Fruit fly (Drosophila melanogaster) whole organism, embryonic: ENCODE results near the gene CG32052.
A peak's percentile ranks its signal among the peaks of the same experiment; 100 is the strongest.

Source experiments
- ATbp ChIP-seq: fragments of 200-800 bp; sonication (Bioruptor generic); optimal IDR thresholded peaks from 2 replicates; lab custom pipeline; 2017; ENCODE audit warnings: missing biosample characterization, mild to moderate bottlenecking, missing genetic modification characterization, missing genetic modification reagents
- CG10979 ChIP-seq: fragments of 200-800 bp; sonication (Bioruptor generic); optimal IDR thresholded peaks from 2 replicates; lab custom pipeline; 2018; ENCODE audit warnings: missing biosample characterization, mild to moderate bottlenecking, missing genetic modification characterization, moderate library complexity
- CG12236 ChIP-seq: fragments of 200-800 bp; sonication (Bioruptor generic); optimal IDR thresholded peaks from 2 replicates; lab custom pipeline; 2016; ENCODE audit warnings: missing biosample characterization, missing genetic modification characterization
- CG12299 ChIP-seq: fragments of 200-800 bp; sonication (Bioruptor generic); optimal IDR thresholded peaks from 2 replicates; lab custom pipeline; 2018; ENCODE audit warnings: missing biosample characterization, mild to moderate bottlenecking, missing genetic modification characterization
- CG13123 ChIP-seq: fragments of 200-800 bp; sonication (Bioruptor generic); optimal IDR thresholded peaks from 2 replicates; lab custom pipeline; 2016; ENCODE audit warnings: missing biosample characterization, missing genetic modification characterization
- CG14441 ChIP-seq: fragments of 200-800 bp; sonication (Bioruptor generic); IDR thresholded peaks from 2 replicates; pipeline ENCODE4 v1.3.6; 2022; ENCODE audit warnings: missing biosample characterization, missing genetic modification characterization
- CG14860 ChIP-seq: fragments of 200-800 bp; sonication (Bioruptor generic); IDR thresholded peaks from 3 replicates; pipeline ENCODE4 v1.3.6; 2022; ENCODE audit warnings: missing biosample characterization, missing genetic modification characterization; ENCODE audit not compliant: partially characterized antibody
- CG15073 ChIP-seq: fragments of 200-800 bp; sonication (Bioruptor generic); optimal IDR thresholded peaks from 2 replicates; lab custom pipeline; 2016; ENCODE audit warnings: missing biosample characterization, missing genetic modification characterization
- CG17829 ChIP-seq: fragments of 200-800 bp; optimal IDR thresholded peaks from 2 replicates; lab custom pipeline; 2019; ENCODE audit warnings: missing biosample characterization, mild to moderate bottlenecking, missing genetic modification characterization, moderate library complexity
- CG1792 ChIP-seq: fragments of 200-800 bp; sonication (Bioruptor generic); optimal IDR thresholded peaks from 2 replicates; lab custom pipeline; 2016; ENCODE audit warnings: missing biosample characterization, missing genetic modification characterization
- CG1832 ChIP-seq: fragments of 200-800 bp; sonication (Bioruptor generic); optimal IDR thresholded peaks from 2 replicates; lab custom pipeline; 2017; ENCODE audit warnings: missing biosample characterization, mild to moderate bottlenecking, missing genetic modification characterization, inconsistent platforms
- CG2202 ChIP-seq: fragments of 200-800 bp; sonication (Bioruptor generic); optimal IDR thresholded peaks from 2 replicates; lab custom pipeline; 2018; ENCODE audit warnings: missing biosample characterization, mild to moderate bottlenecking, missing genetic modification characterization
- CG2678 ChIP-seq: fragments of 200-800 bp; sonication (Bioruptor generic); optimal IDR thresholded peaks from 3 replicates; lab custom pipeline; 2019; ENCODE audit warnings: missing biosample characterization, mild to moderate bottlenecking, missing genetic modification characterization, moderate library complexity
- CG3281 ChIP-seq: fragments of 200-800 bp; sonication (Bioruptor generic); optimal IDR thresholded peaks from 3 replicates; lab custom pipeline; 2017; ENCODE audit warnings: missing biosample characterization, mild to moderate bottlenecking, missing genetic modification characterization
- CG4282 ChIP-seq: fragments of 200-800 bp; sonication (Bioruptor generic); optimal IDR thresholded peaks from 2 replicates; lab custom pipeline; 2016; ENCODE audit warnings: missing biosample characterization, missing genetic modification characterization
- CG6175 ChIP-seq: fragments of 200-800 bp; sonication (Bioruptor generic); IDR thresholded peaks from 3 replicates; pipeline ENCODE4 v1.3.6; 2022; ENCODE audit warnings: missing biosample characterization, missing genetic modification characterization
- CG6683 ChIP-seq: fragments of 200-800 bp; sonication (Bioruptor generic); optimal IDR thresholded peaks from 2 replicates; lab custom pipeline; 2017; ENCODE audit warnings: missing biosample characterization, mild to moderate bottlenecking, missing genetic modification characterization, missing genetic modification reagents
- CG6813 ChIP-seq: fragments of 200-800 bp; sonication (Bioruptor generic); optimal IDR thresholded peaks from 2 replicates; lab custom pipeline; 2017; ENCODE audit warnings: missing biosample characterization, missing genetic modification characterization, mild to moderate bottlenecking, moderate library complexity, missing genetic modification reagents
- CG7745 ChIP-seq: fragments of 200-800 bp; sonication (Bioruptor generic); optimal IDR thresholded peaks from 2 replicates; lab custom pipeline; 2018; ENCODE audit warnings: missing biosample characterization, mild to moderate bottlenecking, missing genetic modification characterization, moderate library complexity
- CG7963 ChIP-seq: fragments of 200-800 bp; sonication (Bioruptor generic); IDR thresholded peaks from 3 replicates; pipeline ENCODE4 v1.3.6; 2022; ENCODE audit warnings: missing biosample characterization, missing genetic modification characterization; ENCODE audit not compliant: partially characterized antibody
- CG8944 ChIP-seq: fragments of 200-800 bp; sonication (Bioruptor generic); optimal IDR thresholded peaks from 3 replicates; lab custom pipeline; 2016; ENCODE audit warnings: missing biosample characterization, missing genetic modification characterization
- CG9817 ChIP-seq: fragments of 200-800 bp; sonication (Bioruptor generic); optimal IDR thresholded peaks from 2 replicates; lab custom pipeline; 2018; ENCODE audit warnings: missing biosample characterization, mild to moderate bottlenecking, missing genetic modification characterization, moderate library complexity
- CG9932 ChIP-seq: fragments of 200-800 bp; sonication (Bioruptor generic); IDR thresholded peaks from 2 replicates; pipeline ENCODE4 v1.3.6; 2022; ENCODE audit warnings: missing biosample characterization, missing genetic modification characterization
- Doc3 ChIP-seq: fragments of 200-800 bp; sonication (Bioruptor generic); IDR thresholded peaks from 3 replicates; pipeline ENCODE4 v1.3.6; 2022; ENCODE audit warnings: missing biosample characterization, missing genetic modification characterization; ENCODE audit not compliant: partially characterized antibody
- H2.0 ChIP-seq: fragments of 200-800 bp; sonication (Bioruptor generic); IDR thresholded peaks from 2 replicates; pipeline ENCODE4 v1.3.6; 2022; ENCODE audit warnings: missing biosample characterization, missing genetic modification characterization
- Hr3 ChIP-seq: fragments of 200-800 bp; sonication (Bioruptor generic); optimal IDR thresholded peaks from 3 replicates; lab custom pipeline; 2016; ENCODE audit warnings: missing biosample characterization, missing genetic modification characterization
- Jarid2 ChIP-seq: fragments of 200-800 bp; sonication (Bioruptor generic); optimal IDR thresholded peaks from 3 replicates; lab custom pipeline; 2017; ENCODE audit warnings: mild to moderate bottlenecking, missing biosample characterization, missing genetic modification reagents, missing genetic modification characterization
- NfI ChIP-seq: fragments of 200-800 bp; sonication (Bioruptor generic); optimal IDR thresholded peaks from 3 replicates; lab custom pipeline; 2018; ENCODE audit warnings: missing biosample characterization, mild to moderate bottlenecking, missing genetic modification characterization, moderate library complexity
- Opbp ChIP-seq: fragments of 200-800 bp; sonication (Bioruptor generic); IDR thresholded peaks from 3 replicates; pipeline ENCODE4 v1.3.6; 2022; ENCODE audit warnings: missing biosample characterization, missing genetic modification characterization; ENCODE audit not compliant: partially characterized antibody
- ato ChIP-seq: fragments of 200-800 bp; sonication (Bioruptor generic); IDR thresholded peaks from 2 replicates; pipeline ENCODE4 v1.3.6; 2022; ENCODE audit warnings: missing biosample characterization, missing genetic modification characterization; ENCODE audit not compliant: partially characterized antibody
- az2 ChIP-seq: fragments of 200-800 bp; sonication (Bioruptor generic); optimal IDR thresholded peaks from 3 replicates; lab custom pipeline; 2016; ENCODE audit warnings: missing biosample characterization, missing genetic modification characterization
- bab2 ChIP-seq: fragments of 200-800 bp; sonication (Bioruptor generic); optimal IDR thresholded peaks from 2 replicates; lab custom pipeline; 2016; ENCODE audit warnings: missing biosample characterization, missing genetic modification characterization
- bcd ChIP-seq: fragments of 200-800 bp; sonication (Bioruptor generic); optimal IDR thresholded peaks from 2 replicates; lab custom pipeline; 2017; ENCODE audit warnings: missing biosample characterization, mild to moderate bottlenecking, missing genetic modification characterization
- bowl ChIP-seq: fragments of 200-800 bp; sonication (Bioruptor generic); IDR thresholded peaks from 2 replicates; pipeline ENCODE4 v1.3.6; 2022; ENCODE audit warnings: missing biosample characterization, missing genetic modification characterization
- fd3F ChIP-seq: fragments of 200-800 bp; sonication (Bioruptor generic); optimal IDR thresholded peaks from 2 replicates; lab custom pipeline; 2018; ENCODE audit warnings: missing biosample characterization, mild to moderate bottlenecking, missing genetic modification characterization, moderate library complexity
- ftz-f1 ChIP-seq: fragments of 200-800 bp; sonication (Bioruptor generic); optimal IDR thresholded peaks from 2 replicates; lab custom pipeline; 2016; ENCODE audit warnings: missing biosample characterization, missing genetic modification characterization
- gcm2 ChIP-seq: fragments of 200-800 bp; sonication (Bioruptor generic); optimal IDR thresholded peaks from 2 replicates; lab custom pipeline; 2016; ENCODE audit warnings: missing biosample characterization, missing genetic modification characterization
- gem ChIP-seq: fragments of 200-800 bp; sonication (Bioruptor generic); optimal IDR thresholded peaks from 2 replicates; lab custom pipeline; 2019; ENCODE audit warnings: missing biosample characterization, mild to moderate bottlenecking, missing genetic modification characterization, moderate library complexity
- hbn ChIP-seq: fragments of 200-800 bp; sonication (Bioruptor generic); IDR thresholded peaks from 2 replicates; pipeline ENCODE4 v1.3.6; 2022; ENCODE audit warnings: missing biosample characterization, missing genetic modification characterization; ENCODE audit not compliant: partially characterized antibody
- hkb ChIP-seq, 2 experiments: fragments of 200-800 bp in 1 of 2; fragments of >200 bp in 1 of 2; sonication (Bioruptor generic) in 1 of 2; IDR thresholded peaks in 1 of 2; optimal IDR thresholded peaks in 1 of 2; 2 replicates each; pipeline versions ENCODE4 v1.3.6 to Lab custom; 2017 to 2022; ENCODE audit warnings: missing biosample characterization in 1 of 2, missing genetic modification characterization in 1 of 2
- lbe ChIP-seq: fragments of 200-800 bp; sonication (Bioruptor generic); optimal IDR thresholded peaks from 2 replicates; lab custom pipeline; 2016; ENCODE audit warnings: missing biosample characterization, mild to moderate bottlenecking, missing genetic modification characterization
- nmo ChIP-seq: fragments of 200-800 bp; sonication (Bioruptor generic); optimal IDR thresholded peaks from 2 replicates; lab custom pipeline; 2018; ENCODE audit warnings: missing biosample characterization, mild to moderate bottlenecking, missing genetic modification characterization, moderate library complexity
- repo ChIP-seq: fragments of 200-800 bp; sonication (Bioruptor generic); optimal IDR thresholded peaks from 2 replicates; lab custom pipeline; 2016; ENCODE audit warnings: missing biosample characterization, missing genetic modification characterization
- sens ChIP-seq: fragments of 200-800 bp; sonication (Bioruptor generic); peaks from one replicate; lab custom pipeline; 2016; ENCODE audit warnings: missing biosample characterization, missing genetic modification characterization
- sens-2 ChIP-seq: fragments of 200-800 bp; sonication (Bioruptor generic); IDR thresholded peaks from 2 replicates; pipeline ENCODE4 v1.3.6; 2022; ENCODE audit warnings: missing biosample characterization, missing genetic modification characterization
- shn ChIP-seq: fragments of 200-800 bp; sonication (Bioruptor generic); optimal IDR thresholded peaks from 3 replicates; lab custom pipeline; 2016; ENCODE audit warnings: missing biosample characterization, missing genetic modification characterization
- sna ChIP-seq: fragments of 200-800 bp; sonication (Bioruptor generic); IDR thresholded peaks from 2 replicates; pipeline ENCODE4 v1.3.6; 2022; ENCODE audit warnings: missing biosample characterization, missing genetic modification characterization; ENCODE audit not compliant: partially characterized antibody
- usp ChIP-seq: fragments of >200 bp; optimal IDR thresholded peaks from 2 replicates; lab custom pipeline; 2017; ENCODE audit warnings: missing biosample characterization, missing genetic modification characterization
- zf30C ChIP-seq: fragments of 200-800 bp; sonication (Bioruptor generic); optimal IDR thresholded peaks from 3 replicates; lab custom pipeline; 2018; ENCODE audit warnings: missing biosample characterization, mild to moderate bottlenecking, missing genetic modification characterization

Gene CG32052

dm6 chr3L:9744060-9744549 lies 42.7 kb upstream of the CG32052 start (continued):
- TF ChIP-seq Hr3 (peak; percentile 70), CG7745 (tag; lab: Kevin White, UChicago) (no peak), gcm2 (GFP tag; lab: Kevin White, UChicago) (peak; percentile 35), CG4282 (GFP tag; lab: Kevin White, UChicago) (peak; percentile 4), CG3281 (GFP tag; lab: Kevin White, UChicago) (peak; percentile 91), zf30C (GFP tag; lab: Kevin White, UChicago) (no peak), hbn (GFP tag; lab: Robert Waterston, UW) (no peak), sna (GFP tag; lab: Robert Waterston, UW) (no peak), hkb (optimal IDR thresholded peaks at IDR 0.05; lab: Kevin White, UChicago) (no peak), hkb (GFP tag; IDR thresholded peaks at IDR 0.05; lab: Robert Waterston, UW) (peak; percentile 89), CG15073 (GFP tag; lab: Kevin White, UChicago) (no peak), usp (GFP tag; lab: Kevin White, UChicago) (no peak), gem (tag; lab: Kevin White, UChicago) (peak; percentile 94), CG8944 (peak; percentile 33), CG6813 (GFP tag; lab: Kevin White, UChicago) (peak; percentile 77), H2.0 (GFP tag; lab: Robert Waterston, UW) (peak; percentile 67), bowl (peak; percentile 60; the same call in 1 of the 2 replicates), CG17829 (tag; lab: Kevin White, UChicago) (peak; percentile 93), sens-2 (peak; percentile 71), CG9817 (peak; percentile 80), fd3F (GFP tag; lab: Kevin White, UChicago) (peak; percentile 72), Doc3 (GFP tag; lab: Robert Waterston, UW) (no peak), az2 (GFP tag; lab: Kevin White, UChicago) (peak; percentile 80), bcd (GFP tag; lab: Kevin White, UChicago) (peak; percentile 86), CG2202 (tag; lab: Kevin White, UChicago) (peak; percentile 21), NfI (GFP tag; lab: Kevin White, UChicago) (peak; percentile 73), ftz-f1 (no peak), CG6683 (GFP tag; lab: Kevin White, UChicago) (peak; percentile 86), lbe (GFP tag; lab: Kevin White, UChicago) (peak; percentile 75), bab2 (peak; percentile 49), CG6175 (GFP tag; lab: Robert Waterston, UW) (peak; percentile 55; the same call in 1 of the 3 replicates), CG9932 (peak; percentile 63; the same call in 1 of the 2 replicates), CG1832 (GFP tag; lab: Kevin White, UChicago) (no peak), shn (GFP tag; lab: Kevin White, UChicago) (peak; percentile 38), CG13123 (GFP tag; lab: Kevin White, UChicago) (no peak), nmo (GFP tag; lab: Kevin White, UChicago) (peak; percentile 86), CG2678 (tag; lab: Kevin White, UChicago) (peak; percentile 87), CG10979 (tag; lab: Kevin White, UChicago) (peak; percentile 96), Jarid2 (GFP tag; lab: Kevin White, UChicago) (peak; percentile 66), CG7963 (GFP tag; lab: Robert Waterston, UW) (no peak), ato (GFP tag; lab: Robert Waterston, UW) (no peak), CG14441 (GFP tag; lab: Robert Waterston, UW) (peak; percentile 84), repo (GFP tag; lab: Kevin White, UChicago) (peak; percentile 87), sens (GFP tag; lab: Kevin White, UChicago) (peak; percentile 96), CG12299 (peak; percentile 60), CG1792 (GFP tag; lab: Kevin White, UChicago) (peak; percentile 84), ATbp (GFP tag; lab: Kevin White, UChicago) (peak; percentile 85), Opbp (GFP tag; lab: Robert Waterston, UW) (no peak), CG14860 (no peak), CG12236 (GFP tag; lab: Kevin White, UChicago) (peak; percentile 7)
